Worm (Caenorhabditis elegans) whole organism, L4/young adult: Measurements from ENCODE around the gene cwf-19L2.

Experiments used
- W03F9.2 ChIP-seq: fragments of 150-350 bp; optimal IDR thresholded peaks from 2 replicates; lab custom pipeline; 2014; ENCODE audit warnings: missing biosample characterization, missing genetic modification characterization
- dao-5 ChIP-seq: sonication (generic microtip); optimal IDR thresholded peaks from 2 replicates; lab custom pipeline; 2016; ENCODE audit warnings: missing genotype, missing genetic modification characterization, moderate library complexity, missing compliant biosample characterization
- him-1 ChIP-seq: sonication (generic microtip); optimal IDR thresholded peaks from 2 replicates; lab custom pipeline; 2016; ENCODE audit warnings: missing genotype, missing genetic modification reagents, missing genetic modification characterization, missing compliant biosample characterization

cwf-19L2 gene

ce11 chrIII:7293075-7293684, at the start of gene cwf-19L2:
cwf-19L2 (plus strand) TSS chrIII:7293634.
- TF ChIP-seq W03F9.2 (peak; percentile 27), dao-5 (tag; lab: Kevin White, UChicago) (no peak)

ce11 chrIII:7246389-7246788, 47.0 kb upstream of the cwf-19L2 start:
- TF ChIP-seq him-1 (tag; lab: Kevin White, UChicago) = no peak
- no peak for TF ChIP-seq W03F9.2
- TF ChIP-seq dao-5 (tag; lab: Kevin White, UChicago) = no peak

ce11 chrIII:7247740-7248139, 45.7 kb upstream of the cwf-19L2 start, which contains the start of gene zmp-6:
zmp-6 (minus strand) TSS chrIII:7247840.
- no peak for TF ChIP-seq W03F9.2
- no peak for TF ChIP-seq dao-5 (tag; lab: Kevin White, UChicago)
- no peak for TF ChIP-seq him-1 (tag; lab: Kevin White, UChicago)

ce11 chrIII:7253669-7254068, 39.8 kb upstream of the cwf-19L2 start:
- TF ChIP-seq dao-5 (tag; lab: Kevin White, UChicago) (no peak), him-1 (tag; lab: Kevin White, UChicago) (no peak), W03F9.2 (no peak)

- TF ChIP-seq him-1 (tag; lab: Kevin White, UChicago) (no peak), dao-5 (tag; lab: Kevin White, UChicago) (no peak), W03F9.2 (no peak)
Measured at ce11 chrIII:7258931-7259330, 34.5 kb upstream of the cwf-19L2 start, which contains the start of gene B0361.4. B0361.4 (plus strand) TSS chrIII:7258991.

- TF ChIP-seq dao-5 (tag; lab: Kevin White, UChicago) (no peak), him-1 (tag; lab: Kevin White, UChicago) (no peak), W03F9.2 (no peak)
Measured at ce11 chrIII:7262592-7262991, 30.8 kb upstream of the cwf-19L2 start.

ce11 chrIII:7263028-7263427, 30.4 kb upstream of the cwf-19L2 start:
- no peak for TF ChIP-seq W03F9.2
- no peak for TF ChIP-seq dao-5 (tag; lab: Kevin White, UChicago)
- TF ChIP-seq him-1 (tag; lab: Kevin White, UChicago) = no peak

- TF ChIP-seq him-1 (tag; lab: Kevin White, UChicago) (no peak), dao-5 (tag; lab: Kevin White, UChicago) (no peak), W03F9.2 (no peak)
Measured at ce11 chrIII:7271083-7271482, 22.4 kb upstream of the cwf-19L2 start.

- TF ChIP-seq dao-5 (tag; lab: Kevin White, UChicago) (no peak), him-1 (tag; lab: Kevin White, UChicago) (no peak), W03F9.2 (no peak)
Measured at ce11 chrIII:7272088-7272487, 21.3 kb upstream of the cwf-19L2 start.

ce11 chrIII:7272828-7273227, 20.6 kb upstream of the cwf-19L2 start:
- TF ChIP-seq dao-5 (tag; lab: Kevin White, UChicago) = no peak
- TF ChIP-seq W03F9.2 = no peak
- no peak for TF ChIP-seq him-1 (tag; lab: Kevin White, UChicago)

- TF ChIP-seq him-1 (tag; lab: Kevin White, UChicago) (no peak), W03F9.2 (no peak), dao-5 (tag; lab: Kevin White, UChicago) (no peak)
Measured at ce11 chrIII:7273718-7274117, 19.7 kb upstream of the cwf-19L2 start.

ce11 chrIII:7275296-7275695, 18.1 kb upstream of the cwf-19L2 start, which contains the start of gene psd-1:
psd-1 (minus strand) TSS chrIII:7275396.
- TF ChIP-seq him-1 (tag; lab: Kevin White, UChicago) (no peak), dao-5 (tag; lab: Kevin White, UChicago) (no peak)

ce11 chrIII:7277228-7277627, 16.2 kb upstream of the cwf-19L2 start, which contains the start of the genes spot-1 and B0361.11:
spot-1 (minus strand) TSS chrIII:7277274.
B0361.11 (plus strand) TSS chrIII:7277599.
- TF ChIP-seq him-1 (tag; lab: Kevin White, UChicago) (no peak), W03F9.2 (peak; percentile 28), dao-5 (tag; lab: Kevin White, UChicago) (no peak)

- TF ChIP-seq W03F9.2 = peak; percentile 74
- no peak for TF ChIP-seq him-1 (tag; lab: Kevin White, UChicago)
- peak; percentile 42 for TF ChIP-seq dao-5 (tag; lab: Kevin White, UChicago)
Measured at ce11 chrIII:7278491-7278890, 14.9 kb upstream of the cwf-19L2 start.

ce11 chrIII:7281179-7281578, 12.3 kb upstream of the cwf-19L2 start, which contains the start of gene B0361.3:
B0361.3 (plus strand) TSS chrIII:7281462.
- TF ChIP-seq him-1 (tag; lab: Kevin White, UChicago) (no peak), dao-5 (tag; lab: Kevin White, UChicago) (no peak), W03F9.2 (no peak)
